Worm (Caenorhabditis elegans) whole organism, young adult: ENCODE results near the gene ztf-17.

Experiments used
- C06A6.2 ChIP-seq: fragments of 200-800 bp; sonication (Bioruptor generic); conservative IDR thresholded peaks from 2 replicates; pipeline ENCODE4 v1.3.6; 2022; ENCODE audit warnings: missing genetic modification characterization, missing compliant biosample characterization
- F23B12.7 ChIP-seq: sonication (generic microtip); optimal IDR thresholded peaks from 2 replicates; lab custom pipeline; 2017; ENCODE audit warnings: missing genetic modification characterization, mild to moderate bottlenecking, missing compliant biosample characterization, antibody characterized with exemption, moderate library complexity; ENCODE audit not compliant: insufficient read depth
- F33H1.4 ChIP-seq: fragments of 200-800 bp; sonication (Bioruptor generic); IDR thresholded peaks from 2 replicates; pipeline ENCODE4 v1.3.6; 2022; ENCODE audit warnings: missing genetic modification reagents, missing genetic modification characterization, missing compliant biosample characterization
- F49E8.2 ChIP-seq: sonication (generic microtip); optimal IDR thresholded peaks from 3 replicates; lab custom pipeline; 2017; ENCODE audit warnings: missing genetic modification characterization, mild to moderate bottlenecking, missing compliant biosample characterization, antibody characterized with exemption, moderate library complexity; ENCODE audit not compliant: insufficient read depth
- F52B5.7 ChIP-seq: sonication (generic microtip); optimal IDR thresholded peaks from 2 replicates; lab custom pipeline; 2016; ENCODE audit warnings: mild to moderate bottlenecking, missing genetic modification characterization, missing compliant biosample characterization
- F57C9.4 ChIP-seq: sonication (generic microtip); optimal IDR thresholded peaks from 2 replicates; lab custom pipeline; 2017; ENCODE audit warnings: mild to moderate bottlenecking, missing genetic modification characterization, missing compliant biosample characterization
- K11D2.4 ChIP-seq: fragments of 200-800 bp; sonication (Bioruptor generic); IDR thresholded peaks from 2 replicates; pipeline ENCODE4 v1.3.6; 2022; ENCODE audit warnings: missing genetic modification reagents, missing genetic modification characterization, missing compliant biosample characterization
- K12H6.12 ChIP-seq: fragments of 200-800 bp; sonication (Bioruptor generic); optimal IDR thresholded peaks from 2 replicates; lab custom pipeline; 2018; ENCODE audit warnings: mild to moderate bottlenecking, missing genetic modification characterization, missing compliant biosample characterization
- Y53F4B.3 ChIP-seq: fragments of 200-800 bp; sonication (Bioruptor generic); IDR thresholded peaks from 2 replicates; pipeline ENCODE4 v1.3.6; 2022; ENCODE audit warnings: missing genetic modification reagents, missing genetic modification characterization, missing compliant biosample characterization
- Y67H2A.10 ChIP-seq: fragments of 200-800 bp; sonication (Bioruptor generic); conservative IDR thresholded peaks from 2 replicates; pipeline ENCODE4 v1.3.6; 2022; ENCODE audit warnings: missing genetic modification reagents, missing genetic modification characterization, missing compliant biosample characterization
- aptf-3 ChIP-seq: fragments of 200-800 bp; sonication (Bioruptor generic); IDR thresholded peaks from 2 replicates; pipeline ENCODE4 v1.3.6; 2022; ENCODE audit warnings: missing genetic modification characterization, missing compliant biosample characterization
- atf-7 ChIP-seq: sonication (generic microtip); optimal IDR thresholded peaks from 2 replicates; lab custom pipeline; 2017; ENCODE audit warnings: mild to moderate bottlenecking, missing genetic modification characterization, missing compliant biosample characterization
- athp-1 ChIP-seq: sonication (generic microtip); optimal IDR thresholded peaks from 2 replicates; lab custom pipeline; 2017; ENCODE audit warnings: mild to moderate bottlenecking, missing genetic modification characterization, missing compliant biosample characterization
- attf-6 ChIP-seq: fragments of 200-800 bp; sonication (Bioruptor generic); IDR thresholded peaks from 2 replicates; pipeline ENCODE4 v1.3.6; 2022; ENCODE audit warnings: missing genetic modification reagents, missing genetic modification characterization, missing compliant biosample characterization
- bed-1 ChIP-seq: fragments of 200-800 bp; sonication (Bioruptor generic); IDR thresholded peaks from 2 replicates; pipeline ENCODE4 v1.3.6; 2022; ENCODE audit warnings: missing genetic modification reagents, missing genetic modification characterization, missing compliant biosample characterization
- cebp-1 ChIP-seq, 2 experiments: fragments of 200-800 bp in 1 of 2; sonication (Bioruptor generic) in 1 of 2; sonication (generic microtip) in 1 of 2; IDR thresholded peaks in 1 of 2; optimal IDR thresholded peaks in 1 of 2; 2 replicates each; pipeline versions ENCODE4 v1.3.6 to Lab custom; 2017 to 2022; ENCODE audit warnings: missing compliant biosample characterization in 2 of 2, missing genetic modification characterization in 2 of 2, mild to moderate bottlenecking in 1 of 2, missing genetic modification reagents in 1 of 2, moderate library complexity in 1 of 2
- ceh-27 ChIP-seq: fragments of 200-800 bp; sonication (Bioruptor generic); optimal IDR thresholded peaks from 2 replicates; lab custom pipeline; 2018; ENCODE audit warnings: mild to moderate bottlenecking, missing genetic modification characterization, moderate library complexity, missing compliant biosample characterization
- ceh-91 ChIP-seq: fragments of 200-800 bp; sonication (Bioruptor generic); IDR thresholded peaks from 2 replicates; pipeline ENCODE4 v1.3.6; 2022; ENCODE audit warnings: missing genetic modification reagents, missing genetic modification characterization, missing compliant biosample characterization
- die-1 ChIP-seq: sonication (generic microtip); optimal IDR thresholded peaks from 2 replicates; lab custom pipeline; 2016; ENCODE audit warnings: missing genotype, mild to moderate bottlenecking, missing genetic modification characterization, missing compliant biosample characterization
- dpl-1 ChIP-seq: fragments of 150-350 bp; optimal IDR thresholded peaks from 2 replicates; lab custom pipeline; 2014; ENCODE audit warnings: missing biosample characterization, missing genetic modification reagents, missing genetic modification characterization
- hmg-1.2 ChIP-seq: fragments of 200-800 bp; sonication (Bioruptor generic); IDR thresholded peaks from 2 replicates; pipeline ENCODE4 v1.3.6; 2022; ENCODE audit warnings: missing genetic modification reagents, missing genetic modification characterization, missing compliant biosample characterization
- hrde-1 ChIP-seq: sonication (generic microtip); optimal IDR thresholded peaks from 2 replicates; lab custom pipeline; 2016; ENCODE audit warnings: missing genetic modification characterization, mild to moderate bottlenecking, missing compliant biosample characterization, moderate library complexity, missing genotype, missing genetic modification reagents, borderline replicate concordance
- let-526 ChIP-seq: fragments of 200-800 bp; sonication (Bioruptor generic); IDR thresholded peaks from 2 replicates; pipeline ENCODE4 v1.3.6; 2022; ENCODE audit warnings: missing genetic modification reagents, missing genetic modification characterization, missing compliant biosample characterization
- let-607 ChIP-seq, 2 experiments: fragments of 200-800 bp in 1 of 2; sonication (Bioruptor generic) in 1 of 2; sonication (generic microtip) in 1 of 2; optimal IDR thresholded peaks; 2 replicates each; lab custom pipeline; 2016 to 2018; ENCODE audit warnings: mild to moderate bottlenecking in 2 of 2, missing compliant biosample characterization in 2 of 2, missing genetic modification characterization in 2 of 2, moderate library complexity in 2 of 2, missing genotype in 1 of 2
- lin-35 ChIP-seq, 3 experiments: fragments of 150-350 bp in 2 of 3; sonication (generic microtip) in 1 of 3; optimal IDR thresholded peaks; 2 replicates each; lab custom pipeline; 2014 to 2018; ENCODE audit warnings: missing biosample characterization in 3 of 3, missing genetic modification characterization in 3 of 3, missing genetic modification reagents in 3 of 3
- lin-40 ChIP-seq: sonication (generic microtip); optimal IDR thresholded peaks from 2 replicates; lab custom pipeline; 2016; ENCODE audit warnings: missing genetic modification characterization, mild to moderate bottlenecking, missing compliant biosample characterization, missing genotype, missing genetic modification reagents
- lin-54 ChIP-seq: fragments of 200-800 bp; sonication (Bioruptor generic); optimal IDR thresholded peaks from 2 replicates; lab custom pipeline; 2018; ENCODE audit warnings: mild to moderate bottlenecking, missing genetic modification characterization, missing compliant biosample characterization
- lsl-1 ChIP-seq: fragments of 200-800 bp; sonication (Bioruptor generic); optimal IDR thresholded peaks from 2 replicates; lab custom pipeline; 2018; ENCODE audit warnings: mild to moderate bottlenecking, missing genetic modification characterization, moderate library complexity, missing compliant biosample characterization
- madf-10 ChIP-seq: sonication (generic microtip); optimal IDR thresholded peaks from 2 replicates; lab custom pipeline; 2016; ENCODE audit warnings: mild to moderate bottlenecking, missing genetic modification characterization, missing compliant biosample characterization
- madf-3 ChIP-seq: fragments of 200-800 bp; sonication (Bioruptor generic); IDR thresholded peaks from 2 replicates; pipeline ENCODE4 v1.3.6; 2022; ENCODE audit warnings: missing genetic modification reagents, missing genetic modification characterization, missing compliant biosample characterization
- mcd-1 ChIP-seq: fragments of 200-800 bp; sonication (Bioruptor generic); IDR thresholded peaks from 2 replicates; pipeline ENCODE4 v1.3.6; 2022; ENCODE audit warnings: missing genetic modification reagents, missing genetic modification characterization, missing compliant biosample characterization
- nfyb-1 ChIP-seq: fragments of 200-800 bp; sonication (Bioruptor generic); IDR thresholded peaks from 2 replicates; pipeline ENCODE4 v1.3.6; 2022; ENCODE audit warnings: missing genetic modification reagents, missing genetic modification characterization, missing compliant biosample characterization
- nhr-80 ChIP-seq: sonication (generic microtip); optimal IDR thresholded peaks from 2 replicates; lab custom pipeline; 2016; ENCODE audit warnings: missing genetic modification characterization, missing compliant biosample characterization
- nhr-90 ChIP-seq: sonication (generic microtip); optimal IDR thresholded peaks from 2 replicates; lab custom pipeline; 2016; ENCODE audit warnings: missing genotype, mild to moderate bottlenecking, missing genetic modification characterization, missing compliant biosample characterization
- rpc-1 ChIP-seq, 2 experiments: fragments of 150-350 bp in 1 of 2; sonication (generic microtip) in 1 of 2; optimal IDR thresholded peaks; 2 replicates each; lab custom pipeline; 2014 to 2018; ENCODE audit warnings: missing biosample characterization in 1 of 2, missing genetic modification characterization in 1 of 2, missing genetic modification reagents in 1 of 2, missing genotype in 1 of 2
- snpc-3.4 ChIP-seq: sonication (generic microtip); optimal IDR thresholded peaks from 2 replicates; lab custom pipeline; 2017; ENCODE audit warnings: missing genetic modification characterization, mild to moderate bottlenecking, missing compliant biosample characterization, antibody characterized with exemption, moderate library complexity, missing genotype, missing genetic modification reagents
- snpc-4 ChIP-seq, 5 experiments: fragments of 150-350 bp in 1 of 5; sonication (generic microtip) in 4 of 5; optimal IDR thresholded peaks; 2 replicates each; lab custom pipeline; 2014 to 2018; ENCODE audit warnings: missing genetic modification characterization in 5 of 5, missing biosample characterization in 3 of 5, antibody characterized with exemption in 2 of 5, mild to moderate bottlenecking in 2 of 5, missing compliant biosample characterization in 2 of 5, missing genotype in 2 of 5, moderate library complexity in 2 of 5, missing genetic modification reagents in 1 of 5
- somi-1 ChIP-seq: fragments of 200-800 bp; sonication (Bioruptor generic); optimal IDR thresholded peaks from 2 replicates; lab custom pipeline; 2018; ENCODE audit warnings: mild to moderate bottlenecking, missing genetic modification characterization, missing compliant biosample characterization
- tlf-1 ChIP-seq: fragments of 200-800 bp; sonication (Bioruptor generic); optimal IDR thresholded peaks from 2 replicates; lab custom pipeline; 2018; ENCODE audit warnings: mild to moderate bottlenecking, missing genetic modification characterization, missing compliant biosample characterization
- unc-130 ChIP-seq: sonication (generic microtip); optimal IDR thresholded peaks from 2 replicates; lab custom pipeline; 2016; ENCODE audit warnings: missing genetic modification reagents, missing genetic modification characterization, missing compliant biosample characterization
- ztf-25 ChIP-seq: fragments of 200-800 bp; sonication (Bioruptor generic); IDR thresholded peaks from 2 replicates; pipeline ENCODE4 v1.3.6; 2022; ENCODE audit warnings: missing genetic modification reagents, missing genetic modification characterization, missing compliant biosample characterization
- ztf-3 ChIP-seq: fragments of 200-800 bp; sonication (Bioruptor generic); optimal IDR thresholded peaks from 2 replicates; lab custom pipeline; 2018; ENCODE audit warnings: mild to moderate bottlenecking, missing genetic modification characterization, missing compliant biosample characterization

The ztf-17 gene

DNA sequence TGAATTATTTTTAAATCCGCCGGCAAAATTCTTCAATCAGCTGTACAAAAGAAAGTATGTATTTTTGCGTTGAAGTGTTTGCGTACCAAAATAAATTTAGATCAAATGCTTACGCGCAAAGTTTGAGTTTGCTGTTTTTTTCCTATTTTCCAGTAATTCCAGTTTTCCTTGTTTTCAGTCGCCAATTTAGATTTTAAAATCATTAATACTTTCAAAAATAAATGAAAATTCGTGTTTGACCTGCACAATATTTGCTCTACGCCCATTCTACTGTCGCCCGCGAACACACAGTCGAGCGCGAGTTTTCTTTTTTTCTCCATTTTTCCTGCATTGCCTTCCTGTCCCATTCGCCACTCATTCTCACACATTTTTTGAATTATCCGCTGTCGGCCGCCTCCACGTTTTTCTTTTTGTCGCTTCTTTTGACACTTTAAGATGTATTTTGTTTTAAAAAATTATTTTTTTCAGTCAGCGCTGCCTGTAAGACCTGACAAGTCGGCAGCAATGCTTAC is 22.9 kb upstream of the ztf-17 start, which contains the start of gene ptc-1 (continued):
- TF ChIP-seq nhr-90 (tag; lab: Kevin White, UChicago) (no peak), lsl-1 (GFP tag; lab: Kevin White, UChicago) (peak; percentile 78), Y53F4B.3 (GFP tag; lab: Robert Waterston, UW) (no peak), K11D2.4 (GFP tag; lab: Robert Waterston, UW) (no peak), C06A6.2 (GFP tag; lab: Robert Waterston, UW) (no peak), attf-6 (GFP tag; lab: Robert Waterston, UW) (no peak), dpl-1 (GFP tag; lab: Kevin White, UChicago) (peak; percentile 67), somi-1 (GFP tag; lab: Kevin White, UChicago) (no peak), F23B12.7 (tag; lab: Kevin White, UChicago) (no peak), die-1 (tag; lab: Kevin White, UChicago) (no peak), rpc-1 (optimal IDR thresholded peaks at IDR 0.05; lab: Kevin White, UChicago) (no peak), rpc-1 (tag; optimal IDR thresholded peaks at IDR 0.05; lab: Kevin White, UChicago) (no peak), ceh-27 (GFP tag; lab: Kevin White, UChicago) (no peak), atf-7 (tag; lab: Kevin White, UChicago) (no peak), F49E8.2 (tag; lab: Kevin White, UChicago) (no peak), tlf-1 (GFP tag; lab: Kevin White, UChicago) (peak; percentile 9), snpc-3.4 (tag; lab: Kevin White, UChicago) (peak; percentile 24), madf-3 (GFP tag; lab: Robert Waterston, UW) (no peak), ceh-91 (GFP tag; lab: Robert Waterston, UW) (peak; percentile 60), F33H1.4 (peak; percentile 49), mcd-1 (no peak), lin-54 (GFP tag; lab: Kevin White, UChicago) (peak; percentile 49), ztf-25 (GFP tag; lab: Robert Waterston, UW) (no peak), ztf-3 (GFP tag; lab: Kevin White, UChicago) (no peak)

DNA sequence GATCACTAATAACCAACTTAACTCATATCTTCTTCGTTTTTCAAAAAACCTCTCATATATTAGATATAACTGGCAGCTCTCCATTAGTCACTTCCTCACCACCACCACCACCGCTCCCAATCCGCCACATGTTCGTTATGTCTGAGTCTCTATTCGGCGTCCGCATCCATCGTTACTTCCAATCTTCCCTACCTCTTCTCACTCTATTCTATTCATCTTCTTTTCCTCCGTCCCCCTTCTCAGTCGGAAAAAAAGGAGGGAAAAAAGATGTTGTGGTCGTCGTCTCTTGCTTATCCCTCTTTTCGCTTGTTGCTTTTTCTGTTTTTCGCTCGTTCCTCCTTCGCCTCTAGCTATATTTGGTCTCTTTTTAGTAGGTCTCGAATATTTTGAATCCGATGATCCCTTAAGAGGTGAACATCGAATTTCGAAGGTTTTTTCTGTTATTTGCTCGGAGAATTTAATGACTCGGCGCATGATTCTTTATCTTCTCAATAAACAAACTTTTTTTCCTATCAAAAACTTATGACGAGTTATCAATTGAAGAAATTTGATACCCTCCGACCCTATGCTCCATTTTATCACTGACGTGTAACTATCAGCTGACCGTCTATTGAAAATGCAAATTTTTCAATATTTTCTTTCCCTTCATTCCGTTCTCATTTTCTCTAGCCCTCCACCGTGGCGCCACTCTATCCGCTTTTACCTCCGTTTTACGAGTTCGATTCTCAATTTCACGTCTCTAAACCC is 22.1 kb upstream of the ztf-17 start:
- TF ChIP-seq tlf-1 (GFP tag; lab: Kevin White, UChicago) (no peak), atf-7 (tag; lab: Kevin White, UChicago) (peak; percentile 1), F57C9.4 (no peak), cebp-1 (GFP tag; IDR thresholded peaks at IDR 0.05; lab: Robert Waterston, UW) (no peak), cebp-1 (tag; optimal IDR thresholded peaks at IDR 0.05; lab: Kevin White, UChicago) (peak; percentile 33), let-526 (no peak), aptf-3 (GFP tag; lab: Robert Waterston, UW) (no peak), hrde-1 (tag; lab: Kevin White, UChicago) (no peak), ztf-3 (GFP tag; lab: Kevin White, UChicago) (no peak), hmg-1.2 (peak; percentile 48; the same call in 1 of the 2 replicates), F52B5.7 (no peak), snpc-4 (GFP tag; optimal IDR thresholded peaks at IDR 0.05; lab: Kevin White, UChicago) (no peak), snpc-4 (tag; optimal IDR thresholded peaks at IDR 0.05; lab: Kevin White, UChicago) (peak in 1 of 4 experiments; percentile 4), K12H6.12 (peak; percentile 38), nfyb-1 (0 out of 2 replicates have a peak, but pooled peaks have one; percentile 7), lin-40 (no peak), lin-54 (GFP tag; lab: Kevin White, UChicago) (no peak), lin-35 (GFP tag; optimal IDR thresholded peaks at IDR 0.05; lab: Kevin White, UChicago) (peak in 1 of 3 experiments; percentile 65), unc-130 (GFP tag; lab: Kevin White, UChicago) (no peak), Y67H2A.10 (GFP tag; lab: Robert Waterston, UW) (no peak), let-607 (tag; optimal IDR thresholded peaks at IDR 0.05; lab: Kevin White, UChicago) (no peak), nhr-80 (tag; lab: Kevin White, UChicago) (peak; percentile 62), athp-1 (tag; lab: Kevin White, UChicago) (no peak), madf-10 (tag; lab: Kevin White, UChicago) (no peak), bed-1 (GFP tag; lab: Robert Waterston, UW) (no peak)
